Worm (Caenorhabditis elegans) whole organism, L1 larva: ENCODE measurements around the gene test-1.

ENCODE experiments used
- C04F5.9 ChIP-seq: sonication (generic microtip); optimal IDR thresholded peaks from 2 replicates; lab custom pipeline; 2016; ENCODE audit warnings: missing genetic modification characterization, missing compliant biosample characterization
- F16B12.6 ChIP-seq: fragments of 150-350 bp; optimal IDR thresholded peaks from 2 replicates; lab custom pipeline; 2014; ENCODE audit warnings: missing biosample characterization, missing genetic modification characterization
- aly-2 ChIP-seq: fragments of 150-350 bp; optimal IDR thresholded peaks from 2 replicates; lab custom pipeline; 2014; ENCODE audit warnings: missing biosample characterization, missing genetic modification characterization
- ama-1 ChIP-seq: fragments of 150-350 bp; optimal IDR thresholded peaks from 2 replicates; lab custom pipeline; 2014
- ceh-8 ChIP-seq: fragments of 200-800 bp; sonication (Bioruptor generic); optimal IDR thresholded peaks from 2 replicates; lab custom pipeline; 2018; ENCODE audit warnings: mild to moderate bottlenecking, missing genetic modification characterization, moderate library complexity, missing compliant biosample characterization
- ceh-88 ChIP-seq: fragments of 200-800 bp; sonication (Bioruptor generic); IDR thresholded peaks from 2 replicates; pipeline ENCODE4 v1.3.6; 2022; ENCODE audit warnings: missing genetic modification characterization, missing compliant biosample characterization
- ces-1 ChIP-seq: fragments of 150-350 bp; optimal IDR thresholded peaks from 2 replicates; lab custom pipeline; 2014; ENCODE audit warnings: missing biosample characterization, missing genetic modification reagents, missing genetic modification characterization
- dpl-1 ChIP-seq, 3 experiments: fragments of 150-350 bp in 2 of 3; sonication (generic microtip) in 1 of 3; optimal IDR thresholded peaks; 2 replicates each; lab custom pipeline; 2014 to 2017; ENCODE audit warnings: missing biosample characterization in 3 of 3, missing genetic modification characterization in 3 of 3, missing genetic modification reagents in 3 of 3
- dsc-1 ChIP-seq: sonication (generic microtip); optimal IDR thresholded peaks from 2 replicates; lab custom pipeline; 2016; ENCODE audit warnings: mild to moderate bottlenecking, missing genetic modification characterization, missing compliant biosample characterization
- elt-2 ChIP-seq: sonication (generic microtip); optimal IDR thresholded peaks from 2 replicates; lab custom pipeline; 2016; ENCODE audit warnings: missing genetic modification characterization, mild to moderate bottlenecking, inconsistent platforms, missing compliant biosample characterization, missing genetic modification reagents
- elt-3 ChIP-seq, 6 experiments: fragments of 150-350 bp in 1 of 6; sonication (generic microtip); optimal IDR thresholded peaks; 2 replicates each; lab custom pipeline; 2017 to 2018; ENCODE audit warnings: missing biosample characterization in 6 of 6, missing genetic modification characterization in 6 of 6, inconsistent platforms in 1 of 6
- ets-5 ChIP-seq: fragments of 200-800 bp; sonication (Bioruptor generic); IDR thresholded peaks from 2 replicates; pipeline ENCODE4 v1.3.6; 2022; ENCODE audit warnings: missing genetic modification characterization, missing compliant biosample characterization
- fkh-10 ChIP-seq: sonication (generic microtip); optimal IDR thresholded peaks from 2 replicates; lab custom pipeline; 2017; ENCODE audit warnings: missing biosample characterization, missing genetic modification reagents, missing genetic modification characterization
- fkh-4 ChIP-seq: sonication (generic microtip); optimal IDR thresholded peaks from 2 replicates; lab custom pipeline; 2016; ENCODE audit warnings: missing compliant biosample characterization, missing genetic modification characterization, borderline replicate concordance
- fkh-8 ChIP-seq: sonication (generic microtip); optimal IDR thresholded peaks from 2 replicates; lab custom pipeline; 2016; ENCODE audit warnings: mild to moderate bottlenecking, missing genetic modification characterization, missing compliant biosample characterization
- grh-1 ChIP-seq: fragments of 200-800 bp; sonication (Bioruptor generic); IDR thresholded peaks from 2 replicates; pipeline ENCODE4 v1.3.6; 2022; ENCODE audit warnings: missing genetic modification reagents, missing genetic modification characterization, missing compliant biosample characterization
- hlh-17 ChIP-seq: fragments of 200-800 bp; sonication (Bioruptor generic); optimal IDR thresholded peaks from 2 replicates; lab custom pipeline; 2018; ENCODE audit warnings: missing genetic modification characterization, mild to moderate bottlenecking, missing compliant biosample characterization, moderate library complexity, borderline replicate concordance
- hlh-4 ChIP-seq: sonication (generic microtip); optimal IDR thresholded peaks from 2 replicates; lab custom pipeline; 2016; ENCODE audit warnings: mild to moderate bottlenecking, missing genetic modification characterization, missing compliant biosample characterization
- hpl-2 ChIP-seq: fragments of 150-350 bp; optimal IDR thresholded peaks from 2 replicates; lab custom pipeline; 2014; ENCODE audit warnings: missing biosample characterization, missing genetic modification reagents, missing genetic modification characterization
- irx-1 ChIP-seq: sonication (generic microtip); optimal IDR thresholded peaks from 2 replicates; lab custom pipeline; 2016; ENCODE audit warnings: missing genetic modification characterization, missing compliant biosample characterization
- isw-1 ChIP-seq: fragments of 200-800 bp; sonication (Bioruptor generic); IDR thresholded peaks from 2 replicates; pipeline ENCODE4 v1.3.6; 2022; ENCODE audit warnings: missing genetic modification characterization, missing compliant biosample characterization
- lin-35 ChIP-seq, 2 experiments: fragments of 150-350 bp; optimal IDR thresholded peaks; 2 replicates each; lab custom pipeline; 2014; ENCODE audit warnings: missing biosample characterization in 2 of 2, missing genetic modification characterization in 2 of 2, missing genetic modification reagents in 2 of 2
- lin-39 ChIP-seq: fragments of 150-350 bp; optimal IDR thresholded peaks from 2 replicates; lab custom pipeline; 2014; ENCODE audit warnings: missing biosample characterization, missing genetic modification reagents, missing genetic modification characterization
- lir-3 ChIP-seq: sonication (generic microtip); optimal IDR thresholded peaks from 2 replicates; lab custom pipeline; 2016; ENCODE audit warnings: mild to moderate bottlenecking, missing genetic modification characterization, moderate library complexity, missing compliant biosample characterization; ENCODE audit not compliant: poor library complexity
- mdl-1 ChIP-seq, 2 experiments: fragments of 150-350 bp; optimal IDR thresholded peaks; 2 replicates each; lab custom pipeline; 2014 to 2017; ENCODE audit warnings: missing biosample characterization in 2 of 2, missing genetic modification characterization in 2 of 2, inconsistent platforms in 1 of 2
- mef-2 ChIP-seq: fragments of 150-350 bp; optimal IDR thresholded peaks from 2 replicates; lab custom pipeline; 2014; ENCODE audit warnings: missing biosample characterization, missing genetic modification characterization
- mep-1 ChIP-seq: fragments of 150-350 bp; optimal IDR thresholded peaks from 2 replicates; lab custom pipeline; 2014; ENCODE audit warnings: missing biosample characterization, missing genetic modification characterization
- nhr-11 ChIP-seq: fragments of 150-350 bp; optimal IDR thresholded peaks from 2 replicates; lab custom pipeline; 2014; ENCODE audit warnings: missing biosample characterization, missing genetic modification characterization
- nhr-12 ChIP-seq: sonication (generic microtip); optimal IDR thresholded peaks from 2 replicates; lab custom pipeline; 2017; ENCODE audit warnings: missing biosample characterization, missing genetic modification characterization
- nhr-19 ChIP-seq: fragments of 200-800 bp; sonication (Bioruptor generic); conservative IDR thresholded peaks from 2 replicates; pipeline ENCODE4 v1.3.6; 2022; ENCODE audit warnings: missing genetic modification characterization, missing compliant biosample characterization
- nhr-237 ChIP-seq: fragments of 150-350 bp; optimal IDR thresholded peaks from 2 replicates; lab custom pipeline; 2014; ENCODE audit warnings: missing biosample characterization, missing genetic modification characterization
- nhr-28 ChIP-seq: fragments of 150-350 bp; optimal IDR thresholded peaks from 2 replicates; lab custom pipeline; 2014; ENCODE audit warnings: missing biosample characterization, missing genetic modification characterization
- nhr-77 ChIP-seq: fragments of 150-350 bp; optimal IDR thresholded peaks from 2 replicates; lab custom pipeline; 2014; ENCODE audit warnings: missing biosample characterization, missing genetic modification characterization
- nhr-84 ChIP-seq: sonication (generic microtip); optimal IDR thresholded peaks from 2 replicates; lab custom pipeline; 2017; ENCODE audit warnings: missing biosample characterization, missing genetic modification characterization
- nhr-90 ChIP-seq: sonication (generic microtip); optimal IDR thresholded peaks from 2 replicates; lab custom pipeline; 2016; ENCODE audit warnings: mild to moderate bottlenecking, missing genetic modification characterization, missing compliant biosample characterization; ENCODE audit not compliant: poor library complexity
- pax-3 ChIP-seq: fragments of 200-800 bp; sonication (Bioruptor generic); optimal IDR thresholded peaks from 2 replicates; lab custom pipeline; 2018; ENCODE audit warnings: mild to moderate bottlenecking, missing genetic modification characterization, moderate library complexity, missing compliant biosample characterization
- pqm-1 ChIP-seq: sonication (generic microtip); optimal IDR thresholded peaks from 3 replicates; lab custom pipeline; 2017; ENCODE audit warnings: missing biosample characterization, missing genetic modification characterization
- snu-23 ChIP-seq: sonication (generic microtip); optimal IDR thresholded peaks from 2 replicates; lab custom pipeline; 2016; ENCODE audit warnings: missing genetic modification characterization, missing compliant biosample characterization
- sox-4 ChIP-seq: sonication (generic microtip); optimal IDR thresholded peaks from 2 replicates; lab custom pipeline; 2016; ENCODE audit warnings: missing genetic modification characterization, missing compliant biosample characterization
- sup-37 ChIP-seq: fragments of 200-800 bp; sonication (Bioruptor generic); optimal IDR thresholded peaks from 2 replicates; lab custom pipeline; 2018; ENCODE audit warnings: mild to moderate bottlenecking, missing genetic modification characterization, missing compliant biosample characterization
- swsn-7 ChIP-seq: sonication (generic microtip); optimal IDR thresholded peaks from 2 replicates; lab custom pipeline; 2016; ENCODE audit warnings: missing genetic modification characterization, missing compliant biosample characterization
- unc-130 ChIP-seq: fragments of 150-350 bp; optimal IDR thresholded peaks from 2 replicates; lab custom pipeline; 2017; ENCODE audit warnings: missing biosample characterization, missing genetic modification characterization, inconsistent platforms
- unc-62 ChIP-seq: fragments of 150-350 bp; optimal IDR thresholded peaks from 2 replicates; lab custom pipeline; 2014; ENCODE audit warnings: missing biosample characterization, missing genetic modification reagents, missing genetic modification characterization
- ztf-11 ChIP-seq, 2 experiments: sonication (generic microtip); optimal IDR thresholded peaks; 2 replicates each; lab custom pipeline; 2016 to 2017; ENCODE audit warnings: missing genetic modification characterization in 2 of 2, missing biosample characterization in 1 of 2, missing compliant biosample characterization in 1 of 2
- ztf-4 ChIP-seq: fragments of 150-350 bp; optimal IDR thresholded peaks from 2 replicates; lab custom pipeline; 2014; ENCODE audit warnings: missing biosample characterization, missing genetic modification characterization

The test-1 gene

ce11 chrIV:2195598-2195997 lies 58.8 kb downstream of the test-1 start (continued):
- no peak for TF ChIP-seq nhr-12 (tag; lab: Kevin White, UChicago)
- peak in 1 of 2 experiments; percentile 53 for TF ChIP-seq lin-35 (GFP tag; optimal IDR thresholded peaks at IDR 0.05; lab: Kevin White, UChicago)
- no peak for TF ChIP-seq C04F5.9
- TF ChIP-seq sox-4, result no peak
- peak in 1 of 2 experiments; percentile 53 for TF ChIP-seq mdl-1 (tag; optimal IDR thresholded peaks at IDR 0.05; lab: Kevin White, UChicago)
- no peak for TF ChIP-seq ztf-4 (tag; lab: Kevin White, UChicago)
- no peak for TF ChIP-seq nhr-90
- no peak for TF ChIP-seq hpl-2 (GFP tag; lab: Kevin White, UChicago)
- TF ChIP-seq ets-5, result no peak
- no peak for TF ChIP-seq aly-2 (tag; lab: Kevin White, UChicago)
- TF ChIP-seq nhr-19 (GFP tag; lab: Robert Waterston, UW), result no peak
- peak; percentile 26 for TF ChIP-seq dsc-1 (tag; lab: Kevin White, UChicago)
- no peak for TF ChIP-seq ztf-11 (tag; optimal IDR thresholded peaks at IDR 0.05; lab: Kevin White, UChicago)
- TF ChIP-seq elt-2 (tag; lab: Kevin White, UChicago), result no peak
- no peak for TF ChIP-seq ces-1 (GFP tag; lab: Kevin White, UChicago)
- no peak for TF ChIP-seq pqm-1 (tag; lab: Kevin White, UChicago)
- TF ChIP-seq unc-130 (tag; lab: Kevin White, UChicago), result no peak
- no peak for TF ChIP-seq F16B12.6 (tag; lab: Kevin White, UChicago)
- no peak for TF ChIP-seq sup-37 (GFP tag; lab: Kevin White, UChicago)
- TF ChIP-seq fkh-8 (tag; lab: Kevin White, UChicago), result peak; percentile 36
- TF ChIP-seq hlh-17 (GFP tag; lab: Kevin White, UChicago), result no peak
- no peak for TF ChIP-seq ceh-88
- TF ChIP-seq nhr-84, result no peak
- TF ChIP-seq ama-1, result no peak
- no peak for TF ChIP-seq swsn-7 (tag; lab: Kevin White, UChicago)
- no peak for TF ChIP-seq pax-3
- no peak for TF ChIP-seq isw-1 (GFP tag; lab: Robert Waterston, UW)
- no peak for TF ChIP-seq unc-62
- TF ChIP-seq hlh-4 (tag; lab: Kevin White, UChicago), result no peak
- no peak for TF ChIP-seq irx-1
- TF ChIP-seq mef-2 (tag; lab: Kevin White, UChicago), result no peak
- peak in 1 of 6 experiments; percentile 50 for TF ChIP-seq elt-3 (tag; optimal IDR thresholded peaks at IDR 0.05; lab: Kevin White, UChicago)
- TF ChIP-seq fkh-4 (tag; lab: Kevin White, UChicago), result no peak
- no peak for TF ChIP-seq nhr-28
- TF ChIP-seq dpl-1 (GFP tag; optimal IDR thresholded peaks at IDR 0.05; lab: Kevin White, UChicago), result no peak
- TF ChIP-seq nhr-237 (tag; lab: Kevin White, UChicago), result no peak
- no peak for TF ChIP-seq nhr-11 (tag; lab: Kevin White, UChicago)
- no peak for TF ChIP-seq nhr-77 (tag; lab: Kevin White, UChicago)
- no peak for TF ChIP-seq fkh-10 (GFP tag; lab: Kevin White, UChicago)
- TF ChIP-seq ceh-8 (GFP tag; lab: Kevin White, UChicago), result no peak
- peak; percentile 16 for TF ChIP-seq mep-1 (tag; lab: Kevin White, UChicago)
- TF ChIP-seq lin-39 (tag; lab: Kevin White, UChicago), result no peak
- peak; percentile 35 for TF ChIP-seq snu-23 (GFP tag; lab: Kevin White, UChicago)
- no peak for TF ChIP-seq lir-3 (tag; lab: Kevin White, UChicago)
- TF ChIP-seq grh-1 (GFP tag; lab: Robert Waterston, UW), result 0 out of 2 replicates have a peak, but pooled peaks have one; percentile 29
